Worm (Caenorhabditis elegans): ENCODE results near the gene T02E9.6.
A peak's percentile ranks its signal among the peaks of the same experiment; 100 is the strongest.

T02E9.6 gene

ce11 chrV:11321719-11322118 lies 12.4 kb downstream of the T02E9.6 start, which contains the start of gene F47G9.4:
Gene F47G9.4 (minus strand): TSS chrV:11321816.
- TF ChIP-seq madf-5 (GFP tag; IDR thresholded peaks at IDR 0.05), result no peak
- no peak for TF ChIP-seq zag-1 (tag; optimal IDR thresholded peaks at IDR 0.05)
- TF ChIP-seq daf-19 (GFP tag; conservative IDR thresholded peaks at IDR 0.05), result no peak
- TF ChIP-seq ZK337.2 (GFP tag; IDR thresholded peaks at IDR 0.05), result no peak
- TF ChIP-seq daf-8 (GFP tag; IDR thresholded peaks at IDR 0.05), result no peak
- TF ChIP-seq nhr-28 (tag; optimal IDR thresholded peaks at IDR 0.05), result peak; percentile 48
- no peak for TF ChIP-seq dmd-6 (GFP tag; IDR thresholded peaks at IDR 0.05)
- no peak for TF ChIP-seq ceh-62 (tag; optimal IDR thresholded peaks at IDR 0.05)
- no peak for TF ChIP-seq R02D3.7 (tag; optimal IDR thresholded peaks at IDR 0.05)
- no peak for TF ChIP-seq lir-3 (tag; optimal IDR thresholded peaks at IDR 0.05)
- TF ChIP-seq pha-4 (GFP tag; IDR thresholded peaks at IDR 0.05), result no peak
- TF ChIP-seq pha-4 (tag; optimal IDR thresholded peaks at IDR 0.05), result peak; percentile 74
- no peak for TF ChIP-seq ama-1 (optimal IDR thresholded peaks at IDR 0.05)
- TF ChIP-seq nhr-111 (GFP tag; optimal IDR thresholded peaks at IDR 0.05), result no peak
- TF ChIP-seq nhr-76 (tag; optimal IDR thresholded peaks at IDR 0.05), result no peak
- no peak for TF ChIP-seq Y105C5A.15 (GFP tag; IDR thresholded peaks at IDR 0.05)
- peak; percentile 25 for TF ChIP-seq hlh-11 (tag; optimal IDR thresholded peaks at IDR 0.05)
- TF ChIP-seq daf-16 (GFP tag; optimal IDR thresholded peaks at IDR 0.05), result no peak
- TF ChIP-seq daf-16 (tag; optimal IDR thresholded peaks at IDR 0.05), result peak; percentile 18
- no peak for TF ChIP-seq lin-13 (GFP tag; optimal IDR thresholded peaks at IDR 0.05)
- no peak for TF ChIP-seq arid-1 (GFP tag; conservative IDR thresholded peaks at IDR 0.05)
- no peak for TF ChIP-seq sdz-12 (GFP tag; optimal IDR thresholded peaks at IDR 0.05)
- no peak for TF ChIP-seq nhr-11 (tag; optimal IDR thresholded peaks at IDR 0.05)
- TF ChIP-seq lin-39 (tag; optimal IDR thresholded peaks at IDR 0.05), result no peak
- TF ChIP-seq nhr-102 (tag; optimal IDR thresholded peaks at IDR 0.05), result no peak
- TF ChIP-seq nhr-237 (tag; optimal IDR thresholded peaks at IDR 0.05), result no peak
- no peak for TF ChIP-seq nhr-77 (tag; optimal IDR thresholded peaks at IDR 0.05)
- no peak for TF ChIP-seq unc-39 (tag; optimal IDR thresholded peaks at IDR 0.05)
- TF ChIP-seq mes-2 (tag; optimal IDR thresholded peaks at IDR 0.05; ENCODE audit: poor library complexity, severe bottlenecking), result no peak
- no peak for TF ChIP-seq hlh-30 (tag; optimal IDR thresholded peaks at IDR 0.05; ENCODE audit: insufficient read depth)
- TF ChIP-seq ctbp-1 (GFP tag; IDR thresholded peaks at IDR 0.05), result no peak
- no peak for TF ChIP-seq snpc-1.2 (GFP tag; IDR thresholded peaks at IDR 0.05)

DNA sequence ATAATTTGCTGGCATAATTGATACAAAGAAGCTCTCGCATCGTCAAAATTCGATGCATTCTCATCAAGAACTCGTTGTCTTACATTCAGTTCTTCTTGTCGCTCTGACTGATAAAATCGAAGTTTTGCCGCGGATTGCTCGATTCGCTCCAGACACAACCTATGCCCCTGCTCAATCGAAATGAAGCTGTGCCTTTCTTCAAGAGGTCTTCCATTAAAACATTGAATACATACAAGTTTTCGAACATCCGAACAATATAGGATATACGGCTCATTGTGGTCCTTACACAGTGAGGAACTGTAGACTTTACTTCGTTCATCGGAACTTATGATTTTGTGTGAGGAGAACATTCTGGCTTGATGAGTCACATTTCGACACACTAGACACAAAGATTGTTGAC lies 13.2 kb downstream of the T02E9.6 start:
- no peak for TF ChIP-seq lin-29 (GFP tag; IDR thresholded peaks at IDR 0.05)
- TF ChIP-seq pqm-1 (tag; optimal IDR thresholded peaks at IDR 0.05), result no peak
- TF ChIP-seq unc-62 (GFP tag; optimal IDR thresholded peaks at IDR 0.05 in 1 of 2), result peak in 1 of 2 experiments; percentile 8
- TF ChIP-seq unc-62 (tag; optimal IDR thresholded peaks at IDR 0.05), result no peak
- peak; percentile 72 for TF ChIP-seq aha-1 (tag)

DNA sequence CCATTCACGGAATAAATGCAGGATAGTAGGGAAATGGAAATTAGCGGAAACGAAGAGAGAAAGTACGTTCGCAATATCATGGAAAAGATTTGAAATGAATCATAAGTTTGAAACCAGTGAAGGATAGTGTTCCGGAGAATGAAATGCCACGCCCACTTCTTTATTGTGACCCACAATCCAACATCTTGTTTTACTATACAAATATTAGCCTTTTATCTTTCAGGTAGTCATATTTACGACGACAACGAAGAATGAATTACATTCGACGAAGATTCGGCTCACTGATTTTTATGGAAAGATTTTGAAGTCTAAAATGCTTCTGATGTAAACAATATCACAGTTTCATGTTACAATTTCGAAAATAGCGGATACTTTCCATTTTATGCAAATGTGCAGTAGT lies 17.3 kb downstream of the T02E9.6 start, which contains the start of gene cutl-18:
Gene cutl-18 (minus strand): TSS at position 101 of the 400 bp plus-strand sequence.
- peak; percentile 13 for TF ChIP-seq aha-1 (tag)
- TF ChIP-seq rbr-2 (tag; optimal IDR thresholded peaks at IDR 0.05), result no peak
- no peak for TF ChIP-seq mxl-3 (GFP tag; optimal IDR thresholded peaks at IDR 0.05)
- no peak for TF ChIP-seq madf-5 (GFP tag; IDR thresholded peaks at IDR 0.05)
- TF ChIP-seq daf-19 (GFP tag; conservative IDR thresholded peaks at IDR 0.05), result no peak
- no peak for TF ChIP-seq nhr-11 (tag; optimal IDR thresholded peaks at IDR 0.05)
- no peak for TF ChIP-seq spr-1 (tag; optimal IDR thresholded peaks at IDR 0.05)
- TF ChIP-seq unc-130 (GFP tag; optimal IDR thresholded peaks at IDR 0.05), result no peak

All from whole organism, L4 larva.